Fruit fly (Drosophila melanogaster) whole organism, adult: ENCODE data around the gene LKRSDH.

Experiments used
- CG11617 ChIP-seq: fragments of 200-800 bp; sonication (Bioruptor generic); optimal IDR thresholded peaks from 2 replicates; lab custom pipeline; 2017; ENCODE audit warnings: mild to moderate bottlenecking, missing biosample characterization, missing genetic modification reagents, missing genetic modification characterization
- CG12768 ChIP-seq: fragments of 200-800 bp; sonication (Bioruptor generic); optimal IDR thresholded peaks from 2 replicates; lab custom pipeline; 2017; ENCODE audit warnings: missing biosample characterization, missing genetic modification characterization, mild to moderate bottlenecking, moderate library complexity, missing genetic modification reagents
- CG14711 ChIP-seq: fragments of 200-800 bp; sonication (Bioruptor generic); optimal IDR thresholded peaks from 2 replicates; lab custom pipeline; 2018; ENCODE audit warnings: missing biosample characterization, mild to moderate bottlenecking, missing genetic modification characterization, moderate library complexity
- CG1620 ChIP-seq: fragments of 200-800 bp; sonication (Bioruptor generic); optimal IDR thresholded peaks from 2 replicates; lab custom pipeline; 2016; ENCODE audit warnings: missing biosample characterization, missing genetic modification characterization
- CG33017 ChIP-seq: fragments of 200-800 bp; sonication (Bioruptor generic); optimal IDR thresholded peaks from 2 replicates; lab custom pipeline; 2018; ENCODE audit warnings: missing biosample characterization, mild to moderate bottlenecking, missing genetic modification characterization, moderate library complexity
- CG5204 ChIP-seq: fragments of 200-800 bp; sonication (Bioruptor generic); optimal IDR thresholded peaks from 2 replicates; lab custom pipeline; 2016; ENCODE audit warnings: missing biosample characterization, missing genetic modification characterization
- CG7045 ChIP-seq: fragments of 200-800 bp; sonication (Bioruptor generic); optimal IDR thresholded peaks from 2 replicates; lab custom pipeline; 2017; ENCODE audit warnings: missing biosample characterization, mild to moderate bottlenecking, missing genetic modification characterization
- CG7101 ChIP-seq: fragments of 200-800 bp; sonication (Bioruptor generic); optimal IDR thresholded peaks from 2 replicates; lab custom pipeline; 2018; ENCODE audit warnings: missing biosample characterization, mild to moderate bottlenecking, missing genetic modification characterization, moderate library complexity
- Clk ChIP-seq: fragments of 200-800 bp; sonication (Bioruptor generic); optimal IDR thresholded peaks from 2 replicates; lab custom pipeline; 2017; ENCODE audit warnings: missing biosample characterization, missing genetic modification characterization
- Crg-1 ChIP-seq: fragments of 200-800 bp; sonication (Bioruptor generic); optimal IDR thresholded peaks from 2 replicates; lab custom pipeline; 2016; ENCODE audit warnings: missing biosample characterization, missing genetic modification characterization
- Hr96 ChIP-seq: fragments of 200-800 bp; sonication (Bioruptor generic); optimal IDR thresholded peaks from 2 replicates; lab custom pipeline; 2016; ENCODE audit warnings: missing biosample characterization, missing genetic modification characterization
- Mnt ChIP-seq: fragments of 200-800 bp; sonication (Bioruptor generic); optimal IDR thresholded peaks from 2 replicates; lab custom pipeline; 2016; ENCODE audit warnings: missing biosample characterization, mild to moderate bottlenecking, missing genetic modification characterization
- bab1 ChIP-seq: fragments of 200-800 bp; sonication (Bioruptor generic); optimal IDR thresholded peaks from 3 replicates; lab custom pipeline; 2019; ENCODE audit warnings: missing biosample characterization, mild to moderate bottlenecking, missing genetic modification characterization, moderate library complexity
- cic ChIP-seq: fragments of 200-800 bp; sonication (Bioruptor generic); optimal IDR thresholded peaks from 2 replicates; lab custom pipeline; 2017; ENCODE audit warnings: missing biosample characterization, mild to moderate bottlenecking, missing genetic modification characterization, moderate library complexity
- cnc ChIP-seq, 2 experiments: fragments of >200 bp; optimal IDR thresholded peaks; 2 replicates each; lab custom pipeline; 2017
- kay ChIP-seq: fragments of 200-800 bp; sonication (Bioruptor generic); peaks from one replicate; lab custom pipeline; 2016; ENCODE audit warnings: missing biosample characterization, missing genetic modification characterization, borderline replicate concordance
- ovo ChIP-seq: fragments of 200-800 bp; sonication (Bioruptor generic); optimal IDR thresholded peaks from 2 replicates; lab custom pipeline; 2016; ENCODE audit warnings: missing biosample characterization, missing genetic modification characterization
- pad ChIP-seq: fragments of 200-800 bp; sonication (Bioruptor generic); optimal IDR thresholded peaks from 3 replicates; lab custom pipeline; 2017; ENCODE audit warnings: missing biosample characterization, missing genetic modification characterization, mild to moderate bottlenecking, moderate library complexity, missing genetic modification reagents
- tj ChIP-seq: fragments of 200-800 bp; sonication (Bioruptor generic); optimal IDR thresholded peaks from 3 replicates; lab custom pipeline; 2017; ENCODE audit warnings: missing biosample characterization, mild to moderate bottlenecking, missing genetic modification characterization, moderate library complexity
- toe ChIP-seq: fragments of 200-800 bp; sonication (Bioruptor generic); optimal IDR thresholded peaks from 2 replicates; lab custom pipeline; 2016; ENCODE audit warnings: missing biosample characterization, missing genetic modification characterization

The LKRSDH gene

DNA sequence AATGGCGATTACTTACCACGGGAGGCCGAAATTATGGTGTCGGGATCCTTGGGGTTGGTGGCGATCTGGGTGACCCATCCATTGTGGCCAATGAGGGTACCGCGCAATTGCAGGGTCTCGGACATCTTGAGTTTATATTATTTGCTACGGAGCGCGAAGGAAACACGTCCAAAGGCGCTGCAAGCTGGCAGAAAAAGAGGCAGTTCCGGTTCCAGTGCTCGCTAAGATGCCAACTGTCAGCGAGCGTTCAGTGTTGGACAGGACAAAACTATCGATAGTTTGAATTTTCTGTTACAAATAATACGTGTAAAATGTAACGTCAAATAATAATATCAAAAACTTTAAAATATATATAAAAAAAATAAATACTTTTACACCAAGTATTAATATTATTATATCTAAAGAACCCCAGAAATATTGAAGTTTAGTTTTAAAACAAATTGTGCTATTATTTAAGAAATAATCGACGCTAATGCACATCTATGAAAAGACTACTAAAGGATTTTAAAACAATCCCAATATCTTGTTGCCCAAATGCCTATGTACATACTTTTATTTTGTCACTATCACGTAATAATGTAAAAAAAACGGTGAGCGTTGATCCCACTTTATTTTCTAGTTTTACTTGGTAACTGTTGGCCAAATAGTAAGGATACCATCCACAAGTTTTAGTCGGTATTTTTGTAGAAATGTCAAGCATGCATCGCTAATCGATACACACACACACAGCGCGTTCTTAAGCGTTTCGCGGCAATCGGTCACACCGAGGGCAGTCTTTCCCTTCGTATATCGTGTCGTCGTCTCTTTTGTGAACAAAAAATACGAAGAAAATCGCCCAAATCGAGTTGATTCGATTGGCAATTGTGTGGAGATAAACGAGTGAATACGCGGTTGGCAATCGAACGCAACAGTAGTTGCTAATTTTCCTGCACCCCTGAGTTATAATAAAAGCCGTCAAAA, 31.6 kb upstream of the LKRSDH start, which contains the start of the genes Rack1 and mts:
TSS of gene Rack1 (minus strand) at position 271 of the 960 bp plus-strand sequence.
TSS of gene mts (plus strand) at position 606 of the 960 bp plus-strand sequence.
- peak; percentile 74 for TF ChIP-seq bab1 (GFP tag; lab: Kevin White, UChicago)
- TF ChIP-seq cic (GFP tag; lab: Kevin White, UChicago) = peak; percentile 48
- peak; percentile 82 for TF ChIP-seq pad (GFP tag; lab: Kevin White, UChicago)
- peak; percentile 85 for TF ChIP-seq Hr96 (GFP tag; lab: Kevin White, UChicago)
- TF ChIP-seq CG14711 (tag; lab: Kevin White, UChicago) = peak; percentile 75
- TF ChIP-seq tj (GFP tag; lab: Kevin White, UChicago) = peak; percentile 82
- TF ChIP-seq CG33017 (tag; lab: Kevin White, UChicago) = peak; percentile 85
- TF ChIP-seq CG1620 = peak; percentile 88
- peak; percentile 94 for TF ChIP-seq ovo (GFP tag; lab: Kevin White, UChicago)
- peak; percentile 94 for TF ChIP-seq Mnt (GFP tag; lab: Kevin White, UChicago)
- peak; percentile 94 for TF ChIP-seq CG7101
- TF ChIP-seq CG12768 (GFP tag; lab: Kevin White, UChicago) = peak; percentile 93
- TF ChIP-seq Crg-1 (GFP tag; lab: Kevin White, UChicago) = peak; percentile 96
- TF ChIP-seq cnc (optimal IDR thresholded peaks at IDR 0.05; lab: Kevin White, UChicago) = no peak
- TF ChIP-seq CG7045 (GFP tag; lab: Kevin White, UChicago) = peak; percentile 87
- TF ChIP-seq kay (GFP tag; lab: Kevin White, UChicago) = peak; percentile 84
- TF ChIP-seq CG5204 = no peak
- peak; percentile 80 for TF ChIP-seq toe (GFP tag; lab: Kevin White, UChicago)
- TF ChIP-seq Clk (GFP tag; lab: Kevin White, UChicago) = peak; percentile 84
- peak; percentile 92 for TF ChIP-seq CG11617

- TF ChIP-seq bab1 (GFP tag; lab: Kevin White, UChicago) = peak; percentile 55
- peak; percentile 16 for TF ChIP-seq tj (GFP tag; lab: Kevin White, UChicago)
- no peak for TF ChIP-seq Clk (GFP tag; lab: Kevin White, UChicago)
- peak; percentile 13 for TF ChIP-seq cic (GFP tag; lab: Kevin White, UChicago)
- no peak for TF ChIP-seq kay (GFP tag; lab: Kevin White, UChicago)
- TF ChIP-seq Hr96 (GFP tag; lab: Kevin White, UChicago) = peak; percentile 68
- peak; percentile 20 for TF ChIP-seq CG12768 (GFP tag; lab: Kevin White, UChicago)
- peak; percentile 39 for TF ChIP-seq Mnt (GFP tag; lab: Kevin White, UChicago)
- peak; percentile 20 for TF ChIP-seq CG14711 (tag; lab: Kevin White, UChicago)
- TF ChIP-seq cnc (optimal IDR thresholded peaks at IDR 0.05; lab: Kevin White, UChicago) = no peak
- no peak for TF ChIP-seq ovo (GFP tag; lab: Kevin White, UChicago)
- peak; percentile 50 for TF ChIP-seq CG11617
- TF ChIP-seq CG1620 = peak; percentile 63
- peak; percentile 81 for TF ChIP-seq toe (GFP tag; lab: Kevin White, UChicago)
- TF ChIP-seq pad (GFP tag; lab: Kevin White, UChicago) = no peak
- no peak for TF ChIP-seq CG33017 (tag; lab: Kevin White, UChicago)
- TF ChIP-seq CG7101 = no peak
- TF ChIP-seq Crg-1 (GFP tag; lab: Kevin White, UChicago) = peak; percentile 32
- TF ChIP-seq CG5204 = no peak
- peak; percentile 12 for TF ChIP-seq CG7045 (GFP tag; lab: Kevin White, UChicago)
Measured at dm6 chr2L:7821279-7821848, 25.6 kb upstream of the LKRSDH start.

- TF ChIP-seq kay (GFP tag; lab: Kevin White, UChicago) = no peak
Measured at dm6 chr2L:7820851-7821250, 25.1 kb upstream of the LKRSDH start, which contains the start of gene CG7115. CG7115 (plus strand) TSS chr2L:7821151.

dm6 chr2L:7820408-7820807, 24.6 kb upstream of the LKRSDH start:
- TF ChIP-seq CG12768 (GFP tag; lab: Kevin White, UChicago) (no peak), toe (GFP tag; lab: Kevin White, UChicago) (no peak), ovo (GFP tag; lab: Kevin White, UChicago) (no peak), Crg-1 (GFP tag; lab: Kevin White, UChicago) (no peak), pad (GFP tag; lab: Kevin White, UChicago) (no peak), CG7101 (no peak), cic (GFP tag; lab: Kevin White, UChicago) (no peak), bab1 (GFP tag; lab: Kevin White, UChicago) (no peak), CG7045 (GFP tag; lab: Kevin White, UChicago) (no peak), CG14711 (tag; lab: Kevin White, UChicago) (no peak), CG1620 (no peak)

DNA sequence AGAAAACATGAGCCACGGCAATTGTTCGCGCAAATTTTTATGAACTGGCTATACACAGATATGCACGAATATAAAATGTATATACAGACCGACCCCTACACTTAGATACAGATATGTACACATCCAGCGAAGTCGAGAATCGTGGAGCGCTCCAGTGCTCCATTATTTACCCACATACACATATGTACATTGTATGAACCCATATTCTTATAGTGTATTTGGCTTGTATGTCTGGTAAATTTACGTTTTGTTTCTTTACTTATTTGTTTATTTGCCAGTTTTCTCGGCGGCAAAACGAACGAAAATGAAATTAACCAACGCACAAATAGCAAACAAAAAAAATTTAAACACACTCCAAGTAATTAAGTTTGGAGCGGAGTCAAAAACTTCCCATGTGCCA, 17.6 kb upstream of the LKRSDH start:
- TF ChIP-seq toe (GFP tag; lab: Kevin White, UChicago) (no peak), cic (GFP tag; lab: Kevin White, UChicago) (peak; percentile 3)
